Worm (Caenorhabditis elegans): ENCODE results near the gene ZK896.5.

DNA sequence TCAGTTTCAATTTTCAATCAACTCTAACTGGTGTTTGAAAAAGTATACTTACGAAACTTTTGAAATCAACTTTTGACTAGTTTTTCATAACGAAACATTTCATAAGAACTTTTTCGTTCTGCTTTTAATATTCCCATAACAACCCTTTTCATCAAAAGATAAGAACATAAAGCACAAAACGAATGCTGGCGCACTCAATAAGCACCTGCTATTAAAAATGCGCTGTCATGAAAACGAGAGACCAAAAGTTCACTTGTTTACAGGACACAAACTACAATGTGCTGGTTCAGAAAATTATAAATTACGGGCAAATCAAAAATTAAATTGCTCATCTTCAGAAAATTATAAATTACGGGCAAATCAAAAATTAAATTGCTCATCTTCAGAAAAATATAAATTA is 11.6 kb upstream of the ZK896.5 start:
- TF ChIP-seq nhr-11 (tag; optimal IDR thresholded peaks at IDR 0.05) (no peak), fkh-10 (GFP tag; optimal IDR thresholded peaks at IDR 0.05) (no peak), nhr-102 (tag; optimal IDR thresholded peaks at IDR 0.05) (no peak), lin-39 (tag; optimal IDR thresholded peaks at IDR 0.05) (no peak), mdl-1 (tag; optimal IDR thresholded peaks at IDR 0.05) (no peak), fos-1 (tag; optimal IDR thresholded peaks at IDR 0.05) (no peak), pha-4 (GFP tag; IDR thresholded peaks at IDR 0.05) (no peak), pha-4 (tag; optimal IDR thresholded peaks at IDR 0.05) (no peak), jun-1 (tag; optimal IDR thresholded peaks at IDR 0.05) (no peak), ZK337.2 (GFP tag; IDR thresholded peaks at IDR 0.05) (no peak), snpc-4 (tag; optimal IDR thresholded peaks at IDR 0.05) (no peak), mep-1 (tag; optimal IDR thresholded peaks at IDR 0.05) (no peak), egl-27 (tag; optimal IDR thresholded peaks at IDR 0.05) (no peak)
